Worm (Caenorhabditis elegans) whole organism, young adult: Measurements from ENCODE around the gene gos-28.

Source experiments
- B0019.2 ChIP-seq: fragments of 200-800 bp; sonication (Bioruptor generic); conservative IDR thresholded peaks from 2 replicates; pipeline ENCODE4 v1.3.6; 2022; ENCODE audit warnings: missing genetic modification reagents, missing genetic modification characterization, missing compliant biosample characterization
- B0336.3 ChIP-seq: fragments of 200-800 bp; sonication (Bioruptor generic); IDR thresholded peaks from 2 replicates; pipeline ENCODE4 v1.3.6; 2022; ENCODE audit warnings: missing genetic modification characterization, missing compliant biosample characterization
- T26A5.8 ChIP-seq: sonication (generic microtip); optimal IDR thresholded peaks from 2 replicates; lab custom pipeline; 2016; ENCODE audit warnings: missing genetic modification characterization, missing compliant biosample characterization
- athp-1 ChIP-seq: sonication (generic microtip); optimal IDR thresholded peaks from 2 replicates; lab custom pipeline; 2017; ENCODE audit warnings: mild to moderate bottlenecking, missing genetic modification characterization, missing compliant biosample characterization
- attf-6 ChIP-seq: fragments of 200-800 bp; sonication (Bioruptor generic); IDR thresholded peaks from 2 replicates; pipeline ENCODE4 v1.3.6; 2022; ENCODE audit warnings: missing genetic modification reagents, missing genetic modification characterization, missing compliant biosample characterization
- bed-1 ChIP-seq: fragments of 200-800 bp; sonication (Bioruptor generic); IDR thresholded peaks from 2 replicates; pipeline ENCODE4 v1.3.6; 2022; ENCODE audit warnings: missing genetic modification reagents, missing genetic modification characterization, missing compliant biosample characterization
- ceh-58 ChIP-seq: fragments of 200-800 bp; sonication (Bioruptor generic); IDR thresholded peaks from 2 replicates; pipeline ENCODE4 v1.3.6; 2022; ENCODE audit warnings: missing genetic modification characterization, missing compliant biosample characterization
- ceh-79 ChIP-seq: sonication (generic microtip); optimal IDR thresholded peaks from 2 replicates; lab custom pipeline; 2017; ENCODE audit warnings: mild to moderate bottlenecking, missing genetic modification characterization, missing compliant biosample characterization
- ceh-91 ChIP-seq: fragments of 200-800 bp; sonication (Bioruptor generic); IDR thresholded peaks from 2 replicates; pipeline ENCODE4 v1.3.6; 2022; ENCODE audit warnings: missing genetic modification reagents, missing genetic modification characterization, missing compliant biosample characterization
- chd-7 ChIP-seq: sonication (generic microtip); optimal IDR thresholded peaks from 2 replicates; lab custom pipeline; 2016; ENCODE audit warnings: mild to moderate bottlenecking, missing genetic modification characterization, moderate library complexity, missing compliant biosample characterization
- dox-1 ChIP-seq: fragments of 200-800 bp; sonication (Bioruptor generic); IDR thresholded peaks from 2 replicates; pipeline ENCODE4 v1.3.6; 2022; ENCODE audit warnings: missing genetic modification reagents, missing genetic modification characterization, missing compliant biosample characterization
- egl-18 ChIP-seq: fragments of 200-800 bp; sonication (Bioruptor generic); IDR thresholded peaks from 2 replicates; pipeline ENCODE4 v1.3.6; 2022; ENCODE audit warnings: missing genetic modification reagents, missing genetic modification characterization, missing compliant biosample characterization
- hlh-12 ChIP-seq: sonication (generic microtip); optimal IDR thresholded peaks from 2 replicates; lab custom pipeline; 2016; ENCODE audit warnings: missing genetic modification characterization, missing compliant biosample characterization
- lin-40 ChIP-seq: sonication (generic microtip); optimal IDR thresholded peaks from 2 replicates; lab custom pipeline; 2016; ENCODE audit warnings: missing genetic modification characterization, mild to moderate bottlenecking, missing compliant biosample characterization, missing genotype, missing genetic modification reagents
- madf-6 ChIP-seq: fragments of 200-800 bp; sonication (Bioruptor generic); IDR thresholded peaks from 2 replicates; pipeline ENCODE4 v1.3.6; 2022; ENCODE audit warnings: missing genetic modification reagents, missing genetic modification characterization, missing compliant biosample characterization
- nfya-2 ChIP-seq: fragments of 200-800 bp; sonication (Bioruptor generic); IDR thresholded peaks from 2 replicates; pipeline ENCODE4 v1.3.6; 2022; ENCODE audit warnings: missing genetic modification reagents, missing genetic modification characterization, missing compliant biosample characterization
- nfyb-1 ChIP-seq: fragments of 200-800 bp; sonication (Bioruptor generic); IDR thresholded peaks from 2 replicates; pipeline ENCODE4 v1.3.6; 2022; ENCODE audit warnings: missing genetic modification reagents, missing genetic modification characterization, missing compliant biosample characterization
- nhr-120 ChIP-seq: fragments of 200-800 bp; sonication (Bioruptor generic); IDR thresholded peaks from 2 replicates; pipeline ENCODE4 v1.3.6; 2022; ENCODE audit warnings: missing genetic modification characterization, missing compliant biosample characterization
- nhr-179 ChIP-seq: sonication (generic microtip); optimal IDR thresholded peaks from 2 replicates; lab custom pipeline; 2016; ENCODE audit warnings: mild to moderate bottlenecking, missing genetic modification characterization, missing compliant biosample characterization
- nhr-80 ChIP-seq: sonication (generic microtip); optimal IDR thresholded peaks from 2 replicates; lab custom pipeline; 2016; ENCODE audit warnings: missing genetic modification characterization, missing compliant biosample characterization
- nhr-90 ChIP-seq: sonication (generic microtip); optimal IDR thresholded peaks from 2 replicates; lab custom pipeline; 2016; ENCODE audit warnings: missing genotype, mild to moderate bottlenecking, missing genetic modification characterization, missing compliant biosample characterization
- pha-4 ChIP-seq: fragments of 150-350 bp; sonication (generic microtip); optimal IDR thresholded peaks from 2 replicates; lab custom pipeline; 2014; ENCODE audit warnings: missing biosample characterization, missing genetic modification reagents, missing genetic modification characterization
- rec-8 ChIP-seq, 2 experiments: sonication (generic microtip); optimal IDR thresholded peaks; 2 replicates each; lab custom pipeline; 2016; ENCODE audit warnings: mild to moderate bottlenecking in 2 of 2, missing genetic modification characterization in 2 of 2, missing genetic modification reagents in 2 of 2, missing genotype in 2 of 2, missing biosample characterization in 1 of 2, missing compliant biosample characterization in 1 of 2, moderate library complexity in 1 of 2
- sea-2 ChIP-seq: fragments of 200-800 bp; sonication (Bioruptor generic); IDR thresholded peaks from 2 replicates; pipeline ENCODE4 v1.3.6; 2022; ENCODE audit warnings: missing genetic modification characterization, missing compliant biosample characterization
- snpc-1.1 ChIP-seq: sonication (generic microtip); optimal IDR thresholded peaks from 2 replicates; lab custom pipeline; 2017; ENCODE audit warnings: missing genetic modification characterization, mild to moderate bottlenecking, missing compliant biosample characterization, antibody characterized with exemption, moderate library complexity, missing genotype, missing genetic modification reagents; ENCODE audit not compliant: insufficient read depth
- snpc-3.4 ChIP-seq: sonication (generic microtip); optimal IDR thresholded peaks from 2 replicates; lab custom pipeline; 2017; ENCODE audit warnings: missing genetic modification characterization, mild to moderate bottlenecking, missing compliant biosample characterization, antibody characterized with exemption, moderate library complexity, missing genotype, missing genetic modification reagents
- unc-62 ChIP-seq: fragments of 150-350 bp; optimal IDR thresholded peaks from 2 replicates; lab custom pipeline; 2014; ENCODE audit warnings: missing biosample characterization, missing genetic modification reagents, missing genetic modification characterization
- ztf-25 ChIP-seq: fragments of 200-800 bp; sonication (Bioruptor generic); IDR thresholded peaks from 2 replicates; pipeline ENCODE4 v1.3.6; 2022; ENCODE audit warnings: missing genetic modification reagents, missing genetic modification characterization, missing compliant biosample characterization
- ztf-26 ChIP-seq: sonication (generic microtip); optimal IDR thresholded peaks from 2 replicates; lab custom pipeline; 2017; ENCODE audit warnings: missing genetic modification characterization, missing compliant biosample characterization
- ztf-3 ChIP-seq: fragments of 200-800 bp; sonication (Bioruptor generic); optimal IDR thresholded peaks from 2 replicates; lab custom pipeline; 2018; ENCODE audit warnings: mild to moderate bottlenecking, missing genetic modification characterization, missing compliant biosample characterization

The gos-28 gene

ce11 chrIII:7329155-7329732 lies 19.7 kb downstream of the gos-28 start, which contains the start of gene lab-2 (continued):
- TF ChIP-seq bed-1 (GFP tag; lab: Robert Waterston, UW) (no peak), athp-1 (tag; lab: Kevin White, UChicago) (peak; percentile 78), unc-62 (no peak), sea-2 (no peak), rec-8 (tag; optimal IDR thresholded peaks at IDR 0.05; lab: Kevin White, UChicago) (no peak), hlh-12 (no peak), T26A5.8 (tag; lab: Kevin White, UChicago) (no peak), nfyb-1 (GFP tag; lab: Robert Waterston, UW) (peak; percentile 72; the same call in 1 of the 2 replicates), B0019.2 (GFP tag; lab: Robert Waterston, UW) (no peak), nfya-2 (GFP tag; lab: Robert Waterston, UW) (no peak), B0336.3 (GFP tag; lab: Robert Waterston, UW) (peak; percentile 71), snpc-3.4 (tag; lab: Kevin White, UChicago) (no peak), ztf-3 (GFP tag; lab: Kevin White, UChicago) (no peak), lin-40 (tag; lab: Kevin White, UChicago) (peak; percentile 18), ztf-26 (tag; lab: Kevin White, UChicago) (no peak), chd-7 (tag; lab: Kevin White, UChicago) (peak; percentile 52), ceh-91 (GFP tag; lab: Robert Waterston, UW) (no peak), nhr-90 (tag; lab: Kevin White, UChicago) (no peak), ztf-25 (GFP tag; lab: Robert Waterston, UW) (no peak), dox-1 (GFP tag; lab: Robert Waterston, UW) (no peak), nhr-120 (GFP tag; lab: Robert Waterston, UW) (no peak), attf-6 (no peak), ceh-79 (no peak)

- TF ChIP-seq nhr-80 (tag; lab: Kevin White, UChicago) (peak; percentile 24), snpc-1.1 (tag; lab: Kevin White, UChicago) (no peak)
Observed at ce11 chrIII:7323331-7323730, 25.6 kb downstream of the gos-28 start.

ce11 chrIII:7322018-7322417 lies 27.0 kb downstream of the gos-28 start:
- no peak for TF ChIP-seq egl-18 (GFP tag; lab: Robert Waterston, UW)
- TF ChIP-seq pha-4 (tag; lab: Kevin White, UChicago): peak; percentile 7

ce11 chrIII:7319390-7319789 lies 29.6 kb downstream of the gos-28 start, which contains the start of gene F56C9.8:
Gene F56C9.8 (minus strand): TSS chrIII:7319509.
- no peak for TF ChIP-seq ceh-58 (GFP tag; lab: Robert Waterston, UW)
- TF ChIP-seq nhr-80 (tag; lab: Kevin White, UChicago): peak; percentile 30

- no peak for TF ChIP-seq nhr-179 (tag; lab: Kevin White, UChicago)
- TF ChIP-seq nhr-80 (tag; lab: Kevin White, UChicago): peak; percentile 63
Observed at ce11 chrIII:7317354-7317753, 31.6 kb downstream of the gos-28 start.

ce11 chrIII:7314927-7315547 lies 33.9 kb downstream of the gos-28 start, which contains the start of gene nspg-6:
Gene nspg-6 (minus strand): TSS chrIII:7314977.
- TF ChIP-seq madf-6 (GFP tag; lab: Robert Waterston, UW) (no peak), nhr-80 (tag; lab: Kevin White, UChicago) (peak; percentile 75)
- TF ChIP-seq, all 124 proteins: peak for 1
